Fruit fly (Drosophila melanogaster): ENCODE data around the gene CG33647.

CG33647 gene

DNA sequence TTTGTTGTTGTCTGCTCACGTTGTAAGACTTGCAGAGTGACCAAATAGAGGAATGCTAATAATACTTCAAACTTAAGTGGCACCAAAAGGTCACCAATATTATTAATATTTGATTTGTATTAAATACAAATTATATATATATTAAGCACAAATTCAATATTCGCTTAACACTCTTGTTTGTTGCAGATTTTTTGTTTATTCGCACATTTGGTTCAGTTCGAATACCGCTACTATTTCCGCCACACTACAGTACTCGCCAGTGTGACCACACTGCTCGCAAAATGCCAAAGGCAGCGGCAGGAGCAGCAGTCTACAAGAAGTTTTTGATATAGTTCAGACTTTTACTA, 28.0 kb downstream of the CG33647 start, which contains the start of gene Max (continued):
- TF ChIP-seq sv (GFP tag; optimal IDR thresholded peaks at IDR 0.05), result no peak
- no peak for TF ChIP-seq pan (optimal IDR thresholded peaks at IDR 0.05)
- TF ChIP-seq dmrt93B (GFP tag; optimal IDR thresholded peaks at IDR 0.05), result no peak
- TF ChIP-seq usp (GFP tag; optimal IDR thresholded peaks at IDR 0.05), result no peak
- TF ChIP-seq Myc (optimal IDR thresholded peaks at IDR 0.05), result peak; percentile 6
- no peak for TF ChIP-seq lola (GFP tag; optimal IDR thresholded peaks at IDR 0.05)
- no peak for TF ChIP-seq tai (GFP tag; optimal IDR thresholded peaks at IDR 0.05)
- no peak for TF ChIP-seq brk (GFP tag; optimal IDR thresholded peaks at IDR 0.05)
- TF ChIP-seq Dfd (GFP tag; optimal IDR thresholded peaks at IDR 0.05), result no peak
- TF ChIP-seq rgr (GFP tag; optimal IDR thresholded peaks at IDR 0.05), result peak; percentile 75
- no peak for TF ChIP-seq Vsx2 (GFP tag; optimal IDR thresholded peaks at IDR 0.05; ENCODE audit: partially characterized antibody)
- peak in 1 of 2 experiments; percentile 78 for TF ChIP-seq foxo (GFP tag; optimal IDR thresholded peaks at IDR 0.05)
- no peak for TF ChIP-seq GATAd (GFP tag; optimal IDR thresholded peaks at IDR 0.05)
- TF ChIP-seq Hnf4 (GFP tag; optimal IDR thresholded peaks at IDR 0.05), result peak; percentile 37
- TF ChIP-seq fru (GFP tag; optimal IDR thresholded peaks at IDR 0.05), result peak; percentile 35

DNA sequence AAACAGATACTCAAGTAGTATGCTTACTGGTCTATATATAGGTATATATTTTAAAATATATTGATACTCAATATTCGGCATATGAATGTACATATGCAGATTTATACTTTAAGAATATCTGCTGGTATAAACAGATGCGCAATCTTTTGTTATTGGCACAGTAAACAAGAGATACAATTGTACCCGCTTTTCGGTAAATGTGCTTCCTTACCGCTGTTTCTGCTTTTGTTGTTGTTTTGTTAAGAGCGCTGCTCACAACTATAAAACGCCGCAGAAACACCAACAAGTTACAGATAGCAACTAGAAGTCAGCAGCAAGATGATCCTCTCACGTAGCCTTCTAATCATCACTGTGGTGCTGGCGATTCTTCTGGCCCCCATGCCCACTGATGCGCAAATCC, 29.6 kb downstream of the CG33647 start, which contains the start of gene CG45081:
CG45081 (plus strand) TSS at position 301 of the 400 bp plus-strand sequence.
- peak; percentile 0 for TF ChIP-seq rgr (GFP tag; optimal IDR thresholded peaks at IDR 0.05)
- no peak for TF ChIP-seq Dif (GFP tag; optimal IDR thresholded peaks at IDR 0.05; ENCODE audit: partially characterized antibody)
- TF ChIP-seq OdsH (GFP tag; optimal IDR thresholded peaks at IDR 0.05), result no peak
- TF ChIP-seq fru (GFP tag; optimal IDR thresholded peaks at IDR 0.05), result no peak

- TF ChIP-seq Abd-B (GFP tag; optimal IDR thresholded peaks at IDR 0.05) (no peak), Rel (GFP tag; optimal IDR thresholded peaks at IDR 0.05) (no peak), Rel (tag; optimal IDR thresholded peaks at IDR 0.05) (peak; percentile 51), woc (GFP tag; optimal IDR thresholded peaks at IDR 0.05) (no peak), rgr (GFP tag; optimal IDR thresholded peaks at IDR 0.05) (peak; percentile 56), Jra (GFP tag; optimal IDR thresholded peaks at IDR 0.05) (no peak), br (GFP tag; optimal IDR thresholded peaks at IDR 0.05) (peak; percentile 25), CG32264 (GFP tag; optimal IDR thresholded peaks at IDR 0.05) (no peak), h (GFP tag; optimal IDR thresholded peaks at IDR 0.05) (peak; percentile 48), Hnf4 (GFP tag; optimal IDR thresholded peaks at IDR 0.05) (no peak), Mio (GFP tag; optimal IDR thresholded peaks at IDR 0.05) (no peak), foxo (GFP tag; optimal IDR thresholded peaks at IDR 0.05) (peak in 1 of 2 experiments; percentile 23), Hr83 (GFP tag; optimal IDR thresholded peaks at IDR 0.05; ENCODE audit: poor library complexity, severe bottlenecking) (no peak), Sp1 (GFP tag; optimal IDR thresholded peaks at IDR 0.05) (no peak), CrebA (GFP tag; optimal IDR thresholded peaks at IDR 0.05; ENCODE audit: borderline replicate concordance) (no peak), ey (GFP tag; optimal IDR thresholded peaks at IDR 0.05) (no peak), sv (GFP tag; optimal IDR thresholded peaks at IDR 0.05) (no peak), GATAd (GFP tag; optimal IDR thresholded peaks at IDR 0.05) (peak; percentile 65), Dif (GFP tag; optimal IDR thresholded peaks at IDR 0.05; ENCODE audit: partially characterized antibody) (peak; percentile 59), fru (GFP tag; optimal IDR thresholded peaks at IDR 0.05) (peak; percentile 10), lola (GFP tag; optimal IDR thresholded peaks at IDR 0.05) (no peak), brk (GFP tag; optimal IDR thresholded peaks at IDR 0.05) (no peak), OdsH (GFP tag; optimal IDR thresholded peaks at IDR 0.05) (no peak), pan (optimal IDR thresholded peaks at IDR 0.05) (no peak), tai (GFP tag; optimal IDR thresholded peaks at IDR 0.05) (no peak), Vsx2 (GFP tag; optimal IDR thresholded peaks at IDR 0.05; ENCODE audit: partially characterized antibody) (no peak), N (GFP tag; optimal IDR thresholded peaks at IDR 0.05) (no peak), psq (GFP tag; optimal IDR thresholded peaks at IDR 0.05) (no peak), HLH106 (tag; optimal IDR thresholded peaks at IDR 0.05) (no peak), usp (GFP tag; optimal IDR thresholded peaks at IDR 0.05) (no peak), dmrt93B (GFP tag; optimal IDR thresholded peaks at IDR 0.05) (no peak)
Observed at dm6 chr3L:19268720-19269401, 32.7 kb downstream of the CG33647 start, which contains the start of the genes Aldh7A1 and CG14085. TSS of gene Aldh7A1 (minus strand) at chr3L:19268913. TSS of gene CG14085 (plus strand) at chr3L:19269351.

dm6 chr3L:19270542-19270941, 34.4 kb downstream of the CG33647 start, which contains the start of gene CG14088:
TSS of gene CG14088 (minus strand) at chr3L:19270642.
- TF ChIP-seq foxo (GFP tag; optimal IDR thresholded peaks at IDR 0.05) (no peak), ey (GFP tag; optimal IDR thresholded peaks at IDR 0.05) (no peak), sv (GFP tag; optimal IDR thresholded peaks at IDR 0.05) (no peak), pan (optimal IDR thresholded peaks at IDR 0.05) (no peak), Hnf4 (GFP tag; optimal IDR thresholded peaks at IDR 0.05) (no peak), Jra (GFP tag; optimal IDR thresholded peaks at IDR 0.05) (no peak), Hr78 (GFP tag; optimal IDR thresholded peaks at IDR 0.05) (no peak), Sp1 (GFP tag; optimal IDR thresholded peaks at IDR 0.05) (no peak), psq (GFP tag; optimal IDR thresholded peaks at IDR 0.05) (no peak), Myc (optimal IDR thresholded peaks at IDR 0.05) (no peak), br (GFP tag; optimal IDR thresholded peaks at IDR 0.05) (no peak), Vsx2 (GFP tag; optimal IDR thresholded peaks at IDR 0.05; ENCODE audit: partially characterized antibody) (no peak), Hr83 (GFP tag; optimal IDR thresholded peaks at IDR 0.05; ENCODE audit: poor library complexity, severe bottlenecking) (no peak), brk (GFP tag; optimal IDR thresholded peaks at IDR 0.05) (no peak), h (GFP tag; optimal IDR thresholded peaks at IDR 0.05) (no peak)

Data from whole organism, wandering third instar larva.